Fruit fly (Drosophila melanogaster): Measurements from ENCODE around the gene foxo.

The foxo gene

DNA sequence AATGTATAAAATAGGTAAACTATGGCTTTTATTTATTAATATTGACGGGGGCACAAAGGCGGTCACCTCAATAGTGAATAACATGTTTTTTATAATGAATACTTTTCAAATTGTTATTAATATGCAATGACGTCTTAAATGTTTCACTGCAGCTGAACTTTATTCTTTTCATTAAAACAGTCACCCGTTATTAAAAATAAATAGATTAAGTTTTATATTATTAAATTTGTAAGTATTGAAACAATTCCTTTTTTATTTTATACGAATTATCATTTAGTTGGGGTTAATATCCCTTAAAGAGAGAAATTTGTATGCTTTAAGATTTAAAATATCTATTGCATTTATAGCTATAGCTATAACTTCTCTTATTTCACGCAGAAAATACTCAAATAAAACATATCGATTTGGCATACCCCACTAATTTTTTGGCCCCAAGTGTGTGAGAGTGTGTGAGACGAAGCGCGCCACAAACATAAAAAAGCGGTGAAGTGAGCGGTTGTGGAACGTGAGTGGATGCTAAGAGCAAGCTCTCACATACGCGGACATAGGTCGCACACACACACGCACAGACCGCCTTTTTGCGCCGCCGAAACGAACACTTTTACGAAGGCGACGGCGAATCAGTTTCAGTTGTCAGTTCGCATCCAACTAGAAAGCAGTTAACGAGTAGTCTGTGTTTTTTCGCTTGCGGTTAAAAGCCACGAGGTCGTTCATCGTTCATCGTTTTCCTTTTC lies at the start of gene foxo:
TSS of gene foxo (plus strand) at position 626 of the 734 bp plus-strand sequence.
- peak; percentile 52 for TF ChIP-seq CG8319 (GFP tag; optimal IDR thresholded peaks at IDR 0.05)
- TF ChIP-seq Sox102F (GFP tag; optimal IDR thresholded peaks at IDR 0.05), result peak; percentile 59
- TF ChIP-seq CG11902 (GFP tag; optimal IDR thresholded peaks at IDR 0.05), result peak; percentile 27
- peak; percentile 63 for TF ChIP-seq achi (GFP tag; optimal IDR thresholded peaks at IDR 0.05)
- peak; percentile 63 for TF ChIP-seq Met (GFP tag; optimal IDR thresholded peaks at IDR 0.05)
- peak; percentile 65 for TF ChIP-seq CG6792 (GFP tag; optimal IDR thresholded peaks at IDR 0.05)
- TF ChIP-seq CG10631 (GFP tag; optimal IDR thresholded peaks at IDR 0.05), result peak; percentile 69
- TF ChIP-seq ss (GFP tag; optimal IDR thresholded peaks at IDR 0.05), result peak; percentile 6 to 54
- peak; percentile 66 for TF ChIP-seq OdsH (GFP tag; optimal IDR thresholded peaks at IDR 0.05)
- TF ChIP-seq CG6808 (GFP tag; optimal IDR thresholded peaks at IDR 0.05), result peak; percentile 49
- TF ChIP-seq acj6 (GFP tag; optimal IDR thresholded peaks at IDR 0.05), result peak; percentile 61
- peak; percentile 61 for TF ChIP-seq esn (GFP tag; optimal IDR thresholded peaks at IDR 0.05)
- TF ChIP-seq CG3032 (tag; optimal IDR thresholded peaks at IDR 0.05), result peak; percentile 64
- no peak for TF ChIP-seq Hr38 (GFP tag; optimal IDR thresholded peaks at IDR 0.05)
- peak; percentile 54 for TF ChIP-seq Sox14 (GFP tag; optimal IDR thresholded peaks at IDR 0.05)
- peak; percentile 62 for TF ChIP-seq CG8632 (GFP tag; optimal IDR thresholded peaks at IDR 0.05)
- peak; percentile 27 to 82 for TF ChIP-seq salr (GFP tag; optimal IDR thresholded peaks at IDR 0.05)
- TF ChIP-seq CG16779 (tag; optimal IDR thresholded peaks at IDR 0.05), result peak; percentile 31
- TF ChIP-seq CG9139 (GFP tag; optimal IDR thresholded peaks at IDR 0.05), result peak; percentile 32
- peak; percentile 69 for TF ChIP-seq Hr4 (GFP tag; optimal IDR thresholded peaks at IDR 0.05)
- TF ChIP-seq Lpt (GFP tag; optimal IDR thresholded peaks at IDR 0.05), result peak; percentile 36
- peak; percentile 65 for TF ChIP-seq Ets96B (tag; optimal IDR thresholded peaks at IDR 0.05)
- TF ChIP-seq dsx (GFP tag; optimal IDR thresholded peaks at IDR 0.05; ENCODE audit: poor library complexity, severe bottlenecking), result peak; percentile 71
- peak; percentile 68 for TF ChIP-seq pdm3 (GFP tag; optimal IDR thresholded peaks at IDR 0.05)
- TF ChIP-seq dac (GFP tag; optimal IDR thresholded peaks at IDR 0.05), result peak; percentile 50
- peak; percentile 62 for TF ChIP-seq Smox (GFP tag; optimal IDR thresholded peaks at IDR 0.05)
- TF ChIP-seq Gug (GFP tag; IDR thresholded peaks at IDR 0.05), result peak; percentile 26; the same call in 1 of the 2 replicates
- peak; percentile 66 for TF ChIP-seq eg (GFP tag; IDR thresholded peaks at IDR 0.05)
- TF ChIP-seq Hr39 (GFP tag; optimal IDR thresholded peaks at IDR 0.05), result peak; percentile 43
- TF ChIP-seq CG34406 (GFP tag; optimal IDR thresholded peaks at IDR 0.05), result peak; percentile 70
- peak; percentile 73 for TF ChIP-seq CG15336 (GFP tag; IDR thresholded peaks at IDR 0.05)
- TF ChIP-seq CG1621 (tag; optimal IDR thresholded peaks at IDR 0.05), result no peak
- peak; percentile 66 for TF ChIP-seq fkh (GFP tag; optimal IDR thresholded peaks at IDR 0.05)
- TF ChIP-seq CG7368 (GFP tag; optimal IDR thresholded peaks at IDR 0.05), result no peak
- peak; percentile 7 for TF ChIP-seq fd59A (GFP tag; optimal IDR thresholded peaks at IDR 0.05)
- TF ChIP-seq CG6854 (GFP tag; optimal IDR thresholded peaks at IDR 0.05), result peak; percentile 32
- TF ChIP-seq lz (GFP tag; optimal IDR thresholded peaks at IDR 0.05), result peak; percentile 40
- peak; percentile 83 for TF ChIP-seq CG6276 (GFP tag; optimal IDR thresholded peaks at IDR 0.05)
- peak; percentile 76 for TF ChIP-seq CG6163 (GFP tag; IDR thresholded peaks at IDR 0.05)
- peak; percentile 86 for TF ChIP-seq CG32006 (GFP tag; optimal IDR thresholded peaks at IDR 0.05)
- TF ChIP-seq CG11294 (GFP tag; IDR thresholded peaks at IDR 0.05), result no peak
- TF ChIP-seq CG8119 (GFP tag; IDR thresholded peaks at IDR 0.05), result peak; percentile 74; the same call in 2 of the 3 replicates
- peak; percentile 59 for TF ChIP-seq CG4318 (GFP tag; optimal IDR thresholded peaks at IDR 0.05)
- peak; percentile 60 for TF ChIP-seq topi (GFP tag; optimal IDR thresholded peaks at IDR 0.05)
- peak; percentile 54 for TF ChIP-seq spab (GFP tag; optimal IDR thresholded peaks at IDR 0.05)
- TF ChIP-seq vri (GFP tag; optimal IDR thresholded peaks at IDR 0.05), result peak; percentile 56
- TF ChIP-seq net (GFP tag; optimal IDR thresholded peaks at IDR 0.05), result peak; percentile 72
- peak; percentile 42 for TF ChIP-seq Sox15 (GFP tag; optimal IDR thresholded peaks at IDR 0.05)
- peak; percentile 37 for TF ChIP-seq cyc (GFP tag; optimal IDR thresholded peaks at IDR 0.05)
- no peak for TF ChIP-seq fd85E (GFP tag; optimal IDR thresholded peaks at IDR 0.05)
